Fruit fly (Drosophila melanogaster) whole organism: ENCODE measurements around the gene CG8004.

Experiments used
- CG8478 ChIP-seq: fragments of >200 bp; optimal IDR thresholded peaks from 2 replicates; lab custom pipeline; 2018; ENCODE audit warnings: inconsistent platforms
- Dll ChIP-seq: fragments of >200 bp; optimal IDR thresholded peaks from 2 replicates; lab custom pipeline; 2017
- EcR ChIP-seq, 2 experiments: fragments of >200 bp; optimal IDR thresholded peaks; 2 replicates each; lab custom pipeline; 2017; ENCODE audit warnings: missing biosample characterization in 2 of 2, missing genetic modification characterization in 2 of 2, missing genetic modification reagents in 2 of 2
- pan ChIP-seq: fragments of >200 bp; optimal IDR thresholded peaks from 2 replicates; lab custom pipeline; 2017
- psq ChIP-seq: fragments of >200 bp; optimal IDR thresholded peaks from 2 replicates; lab custom pipeline; 2017
- usp ChIP-seq: fragments of >200 bp; optimal IDR thresholded peaks from 2 replicates; lab custom pipeline; 2017; ENCODE audit warnings: missing biosample characterization, missing genetic modification characterization, mixed read lengths

The CG8004 gene

DNA sequence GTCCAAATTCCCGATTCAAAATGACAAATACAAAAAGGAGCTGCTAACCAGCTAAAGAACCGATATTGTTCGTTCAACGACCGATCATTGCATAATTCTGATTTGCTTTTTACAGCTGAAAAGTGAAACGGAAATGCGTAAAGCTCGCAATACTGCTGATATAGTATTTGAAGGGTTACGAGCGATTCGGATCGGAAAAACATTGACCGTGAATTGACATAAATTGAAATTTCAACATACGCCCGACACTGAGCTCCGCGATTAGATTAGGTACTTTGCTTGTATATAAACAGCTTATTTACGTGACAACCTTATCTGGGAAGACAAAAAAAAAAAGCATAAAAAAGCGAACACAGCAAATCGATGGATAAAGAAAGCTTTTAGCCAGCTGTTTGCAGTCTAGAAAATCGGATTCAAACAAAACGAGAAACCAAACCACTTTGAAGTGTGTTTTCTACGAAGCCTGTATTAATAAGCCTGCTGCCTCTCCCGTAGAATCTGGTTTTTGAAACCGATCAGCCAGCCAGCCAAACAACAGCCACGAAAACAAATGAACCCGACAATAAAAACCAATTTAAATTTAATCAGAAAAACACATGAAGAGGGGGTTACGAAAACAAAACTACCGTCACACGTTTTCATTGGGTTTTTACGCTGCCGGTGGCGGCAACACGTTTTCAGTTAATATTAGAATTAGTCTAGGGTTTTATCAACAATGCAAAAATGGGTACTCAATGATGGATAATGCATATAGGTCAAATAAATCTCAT, 26.6 kb downstream of the CG8004 start:
- TF ChIP-seq EcR (GFP tag; optimal IDR thresholded peaks at IDR 0.05; lab: Kevin White, UChicago): no peak
- TF ChIP-seq psq (lab: Kevin White, UChicago): no peak
- TF ChIP-seq usp (GFP tag; lab: Kevin White, UChicago): no peak
- no peak for TF ChIP-seq Dll
- no peak for TF ChIP-seq CG8478 (lab: Kevin White, UChicago)
- no peak for TF ChIP-seq pan (lab: Kevin White, UChicago)

dm6 chr3L:19900184-19901089, 27.9 kb downstream of the CG8004 start:
- TF ChIP-seq Dll (no peak), usp (GFP tag; lab: Kevin White, UChicago) (no peak), psq (lab: Kevin White, UChicago) (no peak), pan (lab: Kevin White, UChicago) (no peak), CG8478 (lab: Kevin White, UChicago) (no peak), EcR (GFP tag; optimal IDR thresholded peaks at IDR 0.05; lab: Kevin White, UChicago) (no peak)

- TF ChIP-seq psq (lab: Kevin White, UChicago): no peak
- TF ChIP-seq CG8478 (lab: Kevin White, UChicago): no peak
- no peak for TF ChIP-seq usp (GFP tag; lab: Kevin White, UChicago)
- TF ChIP-seq Dll: no peak
- no peak for TF ChIP-seq pan (lab: Kevin White, UChicago)
- TF ChIP-seq EcR (GFP tag; optimal IDR thresholded peaks at IDR 0.05; lab: Kevin White, UChicago): no peak
These were observed 28.9 kb downstream of the CG8004 start for dm6 chr3L:19899308-19899927.

DNA sequence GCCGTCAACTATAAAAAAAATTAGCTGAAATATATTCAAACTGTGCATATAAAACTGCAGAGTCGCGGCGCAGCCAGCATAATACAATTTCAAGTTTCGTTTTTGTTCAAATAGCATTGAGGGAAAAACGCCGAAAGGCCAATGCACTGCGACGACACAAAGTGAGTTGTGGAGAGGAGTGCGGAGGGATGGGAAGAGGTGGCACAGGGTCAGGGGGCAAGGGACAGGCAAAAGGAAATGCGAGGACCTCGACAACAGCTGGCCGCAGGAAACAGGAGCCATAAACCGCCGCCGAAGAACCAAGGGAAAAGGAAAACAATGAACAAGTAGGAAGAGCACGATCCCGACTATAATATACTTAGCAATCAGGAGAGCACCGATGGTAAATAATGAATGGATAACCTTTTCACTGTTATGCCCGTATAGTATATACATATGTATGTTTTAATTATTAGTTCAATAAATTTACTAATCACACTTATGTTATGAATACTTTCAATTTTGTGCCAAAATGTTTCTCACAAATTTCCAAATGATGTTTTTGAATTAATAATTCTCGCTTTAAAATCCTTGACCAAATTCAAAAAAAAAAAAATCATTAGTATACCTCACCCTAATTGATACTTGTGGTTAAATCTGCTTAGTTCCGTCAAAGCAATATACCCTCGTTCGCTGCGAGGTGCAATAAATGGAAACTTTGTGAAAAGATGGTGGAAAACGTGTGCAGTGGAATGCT, 29.6 kb downstream of the CG8004 start:
- TF ChIP-seq pan (lab: Kevin White, UChicago) (peak; percentile 56), psq (lab: Kevin White, UChicago) (no peak)

DNA sequence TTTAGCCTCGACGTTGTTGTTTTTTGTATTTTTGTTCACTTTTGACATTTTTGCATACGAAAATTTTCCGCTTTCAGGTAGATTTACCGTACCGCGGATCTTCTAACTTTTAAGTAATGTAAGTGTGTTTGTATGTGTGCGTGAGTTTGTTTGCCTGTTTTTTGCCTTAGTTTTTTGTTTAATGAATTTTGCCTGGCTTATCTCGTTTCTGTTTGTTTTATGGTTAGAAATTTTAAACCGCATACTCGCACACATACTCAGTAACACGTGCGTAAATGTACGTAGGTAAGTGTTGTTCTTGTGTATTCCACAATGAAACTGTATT, 30.7 kb downstream of the CG8004 start:
- TF ChIP-seq psq (lab: Kevin White, UChicago): no peak

DNA sequence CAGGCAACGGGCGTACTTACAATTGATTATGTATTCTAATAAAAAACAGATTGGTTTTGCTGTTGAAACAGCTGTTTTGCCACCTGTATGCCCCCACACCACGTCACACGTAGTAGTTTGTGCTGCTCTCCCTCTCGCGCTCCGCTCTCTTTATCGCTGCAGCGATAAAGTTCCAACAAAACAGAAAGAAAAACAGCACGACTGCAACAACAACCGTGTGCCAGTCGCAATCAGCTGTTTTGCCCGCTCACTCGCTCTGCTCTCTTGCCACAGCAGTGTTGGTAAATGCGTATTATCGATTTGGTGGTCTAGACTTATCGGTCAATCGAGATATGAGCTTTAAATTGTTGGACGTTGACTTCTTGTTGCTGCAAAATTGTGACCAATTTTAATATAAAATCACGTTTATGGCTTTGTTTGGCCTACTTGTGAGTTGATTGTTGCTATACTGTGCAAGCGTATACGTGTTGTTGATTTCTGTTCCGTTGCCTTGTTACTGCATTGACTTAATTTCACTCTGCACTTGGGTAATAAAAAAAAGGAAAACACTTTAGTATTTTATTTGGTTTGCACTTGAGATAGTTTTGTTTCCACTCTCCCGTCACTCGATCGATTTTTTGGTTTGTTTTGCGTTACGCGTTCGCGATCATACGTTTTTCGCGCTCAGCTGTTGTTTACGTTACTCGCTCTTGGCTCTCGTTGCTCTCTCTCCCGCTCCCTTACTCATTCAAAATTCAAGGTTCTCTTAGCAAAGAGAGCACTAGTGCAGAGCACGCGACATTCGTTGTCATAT, 31.2 kb downstream of the CG8004 start:
- TF ChIP-seq Dll (no peak), CG8478 (lab: Kevin White, UChicago) (no peak), pan (lab: Kevin White, UChicago) (peak; percentile 34), usp (GFP tag; lab: Kevin White, UChicago) (no peak)

dm6 chr3L:19896280-19896891, 31.9 kb downstream of the CG8004 start:
- peak; percentile 27 for TF ChIP-seq Dll
- TF ChIP-seq CG8478 (lab: Kevin White, UChicago): no peak

- no peak for TF ChIP-seq pan (lab: Kevin White, UChicago)
- TF ChIP-seq usp (GFP tag; lab: Kevin White, UChicago): no peak
- no peak for TF ChIP-seq psq (lab: Kevin White, UChicago)
- TF ChIP-seq CG8478 (lab: Kevin White, UChicago): peak; percentile 99
- no peak for TF ChIP-seq EcR (GFP tag; optimal IDR thresholded peaks at IDR 0.05; lab: Kevin White, UChicago)
- TF ChIP-seq Dll: peak; percentile 55
These were observed 32.7 kb downstream of the CG8004 start for dm6 chr3L:19895556-19895995.
